Fruit fly (Drosophila melanogaster) whole organism, wandering third instar larva: ENCODE measurements around the gene Rab3-GAP.

Experiments
- br ChIP-seq: fragments of 200-800 bp; sonication (Bioruptor generic); optimal IDR thresholded peaks from 2 replicates; lab custom pipeline; 2016; ENCODE audit warnings: missing biosample characterization, missing genetic modification characterization
- pan ChIP-seq: fragments of >200 bp; optimal IDR thresholded peaks from 2 replicates; lab custom pipeline; 2017
- woc ChIP-seq: sonication (Bioruptor generic); optimal IDR thresholded peaks from 2 replicates; lab custom pipeline; 2016; ENCODE audit warnings: missing biosample characterization, mild to moderate bottlenecking, missing genetic modification characterization

DNA sequence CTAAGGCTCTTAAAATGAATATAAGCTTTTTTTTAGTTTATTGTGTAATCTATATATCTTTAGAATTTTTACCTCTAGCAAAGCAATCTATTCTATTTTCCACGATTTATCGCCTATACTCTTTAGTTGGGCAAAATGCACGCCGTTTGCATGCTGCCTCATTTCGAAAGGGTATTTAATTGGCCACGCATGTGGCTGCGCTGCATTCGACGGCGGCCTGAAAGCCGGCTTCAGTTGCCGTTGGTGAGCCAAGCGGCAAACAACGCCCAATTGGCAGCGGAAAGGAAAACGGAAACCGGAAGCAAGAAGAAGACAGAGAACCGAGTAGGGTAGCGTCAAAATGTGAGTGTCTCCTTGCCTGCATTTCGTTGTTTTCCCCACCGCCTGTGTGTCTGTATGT is 12.9 kb upstream of the Rab3-GAP start, which contains the start of gene CG14947:
- TF ChIP-seq br (GFP tag; lab: Kevin White, UChicago) (no peak), pan (lab: Kevin White, UChicago) (no peak), woc (GFP tag; lab: Kevin White, UChicago) (no peak)
